Worm (Caenorhabditis elegans): ENCODE data around the gene tra-4.

Gene tra-4

ce11 chrX:2843508-2843907, 13.9 kb downstream of the tra-4 start:
- no peak for TF ChIP-seq hmg-11 (tag; optimal IDR thresholded peaks at IDR 0.05)
- TF ChIP-seq snpc-4 (tag; optimal IDR thresholded peaks at IDR 0.05), result peak; percentile 86
- peak; percentile 2 for TF ChIP-seq nhr-25 (tag; optimal IDR thresholded peaks at IDR 0.05)

DNA sequence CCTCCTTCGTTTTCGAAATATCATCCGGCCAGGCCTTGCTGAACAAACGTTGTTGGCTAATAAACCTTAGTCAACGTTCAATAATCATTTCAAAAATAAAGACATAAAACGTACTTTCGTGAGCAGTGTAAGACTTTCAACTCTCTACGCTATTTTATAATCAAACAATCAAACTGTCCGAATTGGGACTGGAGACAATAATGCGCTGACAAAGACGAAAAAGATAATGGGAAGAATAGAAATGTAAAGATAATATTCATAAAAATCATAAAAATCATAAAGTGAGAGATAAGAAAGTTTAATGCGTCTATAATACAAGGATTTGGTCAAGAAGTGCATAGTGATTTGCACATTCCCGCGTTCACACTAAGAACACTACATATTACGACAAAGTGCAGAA, 15.6 kb downstream of the tra-4 start:
- TF ChIP-seq fkh-10 (GFP tag; optimal IDR thresholded peaks at IDR 0.05) (no peak), egl-5 (tag; optimal IDR thresholded peaks at IDR 0.05) (no peak), hmg-11 (tag; optimal IDR thresholded peaks at IDR 0.05) (peak; percentile 3), nhr-237 (tag; optimal IDR thresholded peaks at IDR 0.05) (no peak), pqm-1 (tag; optimal IDR thresholded peaks at IDR 0.05) (peak; percentile 77), pha-4 (tag; optimal IDR thresholded peaks at IDR 0.05) (peak; percentile 50), ztf-4 (tag; optimal IDR thresholded peaks at IDR 0.05) (no peak), skn-1 (tag; optimal IDR thresholded peaks at IDR 0.05) (no peak), elt-1 (tag; optimal IDR thresholded peaks at IDR 0.05) (no peak), unc-39 (tag; optimal IDR thresholded peaks at IDR 0.05) (no peak), daf-12 (tag; optimal IDR thresholded peaks at IDR 0.05) (no peak), elt-2 (tag; optimal IDR thresholded peaks at IDR 0.05) (peak; percentile 94), ztf-11 (tag; optimal IDR thresholded peaks at IDR 0.05) (no peak), nhr-67 (tag; optimal IDR thresholded peaks at IDR 0.05) (no peak), ceh-16 (tag; optimal IDR thresholded peaks at IDR 0.05) (no peak), nhr-12 (tag; optimal IDR thresholded peaks at IDR 0.05) (no peak), ZK546.5 (tag; optimal IDR thresholded peaks at IDR 0.05) (no peak), mdl-1 (tag; optimal IDR thresholded peaks at IDR 0.05) (no peak), nhr-76 (tag; optimal IDR thresholded peaks at IDR 0.05) (no peak), jun-1 (tag; optimal IDR thresholded peaks at IDR 0.05) (peak; percentile 48), nhr-77 (tag; optimal IDR thresholded peaks at IDR 0.05) (no peak), elt-3 (tag; optimal IDR thresholded peaks at IDR 0.05) (no peak), ceh-82 (tag; optimal IDR thresholded peaks at IDR 0.05) (no peak), mml-1 (tag; optimal IDR thresholded peaks at IDR 0.05) (no peak), fkh-2 (tag; optimal IDR thresholded peaks at IDR 0.05) (no peak), nhr-28 (tag; optimal IDR thresholded peaks at IDR 0.05) (no peak)

DNA sequence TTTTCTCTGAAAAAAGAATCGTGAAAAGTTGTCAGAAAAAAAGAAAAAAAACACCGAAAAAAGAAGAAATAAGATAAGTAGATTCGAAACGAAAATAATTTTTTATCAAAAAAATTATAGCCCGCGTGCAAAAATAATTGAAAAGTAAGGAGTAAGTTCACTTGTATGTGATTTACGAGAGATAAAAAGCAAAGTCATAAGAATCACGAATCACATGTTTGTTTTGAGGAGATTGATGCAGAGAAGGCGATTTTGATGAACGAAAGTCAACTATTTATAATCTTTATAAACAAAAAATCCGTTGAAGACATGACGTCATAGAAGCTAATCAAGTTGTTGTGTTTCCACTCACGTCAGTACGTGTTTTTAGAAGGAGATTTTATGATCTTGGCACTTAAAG, 17.1 kb downstream of the tra-4 start, which contains the start of gene Y71H10B.1:
Y71H10B.1 (minus strand) TSS at position 6 of the 400 bp plus-strand sequence.
- TF ChIP-seq nhr-28 (tag; optimal IDR thresholded peaks at IDR 0.05) (no peak), lsy-12 (tag; optimal IDR thresholded peaks at IDR 0.05) (no peak), nhr-12 (tag; optimal IDR thresholded peaks at IDR 0.05) (no peak), lin-15B (tag; optimal IDR thresholded peaks at IDR 0.05) (no peak), sea-2 (GFP tag; optimal IDR thresholded peaks at IDR 0.05) (no peak), pha-4 (tag; optimal IDR thresholded peaks at IDR 0.05) (no peak), ceh-82 (tag; optimal IDR thresholded peaks at IDR 0.05) (no peak), pqm-1 (tag; optimal IDR thresholded peaks at IDR 0.05) (no peak), nhr-237 (tag; optimal IDR thresholded peaks at IDR 0.05) (no peak), nhr-43 (tag; optimal IDR thresholded peaks at IDR 0.05; ENCODE audit: poor library complexity, severe bottlenecking) (no peak), fkh-10 (GFP tag; optimal IDR thresholded peaks at IDR 0.05) (no peak), egl-5 (tag; optimal IDR thresholded peaks at IDR 0.05) (no peak)

DNA sequence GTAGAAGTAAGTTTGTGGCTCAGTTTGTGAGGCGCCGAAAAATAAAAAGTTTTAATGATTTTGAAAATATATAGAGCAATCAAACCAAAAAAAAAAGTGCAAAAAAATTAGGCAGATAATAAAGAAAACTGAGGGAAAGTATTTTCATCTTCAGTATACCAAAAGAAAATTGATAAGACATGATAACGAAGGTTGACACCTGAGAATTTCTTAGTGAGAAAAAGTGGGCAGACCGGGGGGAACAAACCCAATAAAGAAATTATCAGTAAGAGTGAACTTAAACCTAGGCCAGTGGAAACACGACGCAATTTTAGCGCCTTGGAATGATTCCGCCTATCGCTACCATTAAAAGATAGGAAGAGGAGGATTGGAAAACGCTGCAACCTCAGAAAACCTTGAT, 18.8 kb downstream of the tra-4 start:
- no peak for TF ChIP-seq ceh-82 (tag; optimal IDR thresholded peaks at IDR 0.05)
- no peak for TF ChIP-seq jun-1 (tag; optimal IDR thresholded peaks at IDR 0.05)
- no peak for TF ChIP-seq hmg-11 (tag; optimal IDR thresholded peaks at IDR 0.05)
- no peak for TF ChIP-seq nhr-43 (tag; optimal IDR thresholded peaks at IDR 0.05; ENCODE audit: poor library complexity, severe bottlenecking)
- no peak for TF ChIP-seq snpc-4 (tag; optimal IDR thresholded peaks at IDR 0.05)
- TF ChIP-seq nhr-11 (tag; optimal IDR thresholded peaks at IDR 0.05), result no peak
- TF ChIP-seq elt-2 (tag; optimal IDR thresholded peaks at IDR 0.05), result peak; percentile 89
- no peak for TF ChIP-seq unc-62 (GFP tag; optimal IDR thresholded peaks at IDR 0.05)
- no peak for TF ChIP-seq ceh-9 (tag; optimal IDR thresholded peaks at IDR 0.05)
- TF ChIP-seq aly-2 (tag; optimal IDR thresholded peaks at IDR 0.05), result no peak
- TF ChIP-seq nhr-12 (tag; optimal IDR thresholded peaks at IDR 0.05), result no peak
- no peak for TF ChIP-seq fkh-2 (tag; optimal IDR thresholded peaks at IDR 0.05)
- TF ChIP-seq unc-39 (tag; optimal IDR thresholded peaks at IDR 0.05), result no peak
- no peak for TF ChIP-seq ztf-11 (tag; optimal IDR thresholded peaks at IDR 0.05)
- TF ChIP-seq nfya-1 (tag; optimal IDR thresholded peaks at IDR 0.05; ENCODE audit: insufficient read depth), result no peak
- TF ChIP-seq pqm-1 (tag; optimal IDR thresholded peaks at IDR 0.05), result peak; percentile 54
- no peak for TF ChIP-seq eor-1 (tag; optimal IDR thresholded peaks at IDR 0.05)
